Worm (Caenorhabditis elegans) whole organism, L1 larva: Measurements from ENCODE around the gene nas-10.

Source experiments
- egl-27 ChIP-seq, 2 experiments: fragments of 150-350 bp in 1 of 2; sonication (generic microtip); optimal IDR thresholded peaks; 3 replicates each; lab custom pipeline; 2017 to 2018; ENCODE audit warnings: missing biosample characterization in 2 of 2, missing genetic modification characterization in 2 of 2, missing genetic modification reagents in 2 of 2
- fkh-4 ChIP-seq: sonication (generic microtip); optimal IDR thresholded peaks from 2 replicates; lab custom pipeline; 2016; ENCODE audit warnings: missing compliant biosample characterization, missing genetic modification characterization, borderline replicate concordance
- hlh-17 ChIP-seq: fragments of 200-800 bp; sonication (Bioruptor generic); optimal IDR thresholded peaks from 2 replicates; lab custom pipeline; 2018; ENCODE audit warnings: missing genetic modification characterization, mild to moderate bottlenecking, missing compliant biosample characterization, moderate library complexity, borderline replicate concordance
- lin-15B ChIP-seq: fragments of 150-350 bp; sonication (generic microtip); optimal IDR thresholded peaks from 3 replicates; lab custom pipeline; 2014; ENCODE audit warnings: missing biosample characterization, missing genetic modification characterization
- lin-39 ChIP-seq: fragments of 150-350 bp; optimal IDR thresholded peaks from 2 replicates; lab custom pipeline; 2014; ENCODE audit warnings: missing biosample characterization, missing genetic modification reagents, missing genetic modification characterization
- lir-3 ChIP-seq: sonication (generic microtip); optimal IDR thresholded peaks from 2 replicates; lab custom pipeline; 2016; ENCODE audit warnings: mild to moderate bottlenecking, missing genetic modification characterization, moderate library complexity, missing compliant biosample characterization; ENCODE audit not compliant: poor library complexity
- mef-2 ChIP-seq: fragments of 150-350 bp; optimal IDR thresholded peaks from 2 replicates; lab custom pipeline; 2014; ENCODE audit warnings: missing biosample characterization, missing genetic modification characterization
- nhr-11 ChIP-seq: fragments of 150-350 bp; optimal IDR thresholded peaks from 2 replicates; lab custom pipeline; 2014; ENCODE audit warnings: missing biosample characterization, missing genetic modification characterization
- nhr-237 ChIP-seq: fragments of 150-350 bp; optimal IDR thresholded peaks from 2 replicates; lab custom pipeline; 2014; ENCODE audit warnings: missing biosample characterization, missing genetic modification characterization
- unc-62 ChIP-seq: fragments of 150-350 bp; optimal IDR thresholded peaks from 2 replicates; lab custom pipeline; 2014; ENCODE audit warnings: missing biosample characterization, missing genetic modification reagents, missing genetic modification characterization
- unc-86 ChIP-seq: sonication (generic microtip); optimal IDR thresholded peaks from 2 replicates; lab custom pipeline; 2016; ENCODE audit warnings: missing genetic modification characterization, missing compliant biosample characterization
- ztf-4 ChIP-seq: fragments of 150-350 bp; optimal IDR thresholded peaks from 2 replicates; lab custom pipeline; 2014; ENCODE audit warnings: missing biosample characterization, missing genetic modification characterization

- no peak for TF ChIP-seq hlh-17 (GFP tag; lab: Kevin White, UChicago)
- no peak for TF ChIP-seq unc-62 (GFP tag; lab: Kevin White, UChicago)
- TF ChIP-seq ztf-4 (tag; lab: Kevin White, UChicago), result no peak
- no peak for TF ChIP-seq lin-39 (tag; lab: Kevin White, UChicago)
- no peak for TF ChIP-seq unc-86 (tag; lab: Kevin White, UChicago)
- TF ChIP-seq lin-15B, result no peak
- TF ChIP-seq lir-3 (tag; lab: Kevin White, UChicago), result no peak
- no peak for TF ChIP-seq nhr-11 (tag; lab: Kevin White, UChicago)
- TF ChIP-seq nhr-237 (tag; lab: Kevin White, UChicago), result no peak
- no peak for TF ChIP-seq fkh-4 (tag; lab: Kevin White, UChicago)
- no peak for TF ChIP-seq egl-27 (tag; optimal IDR thresholded peaks at IDR 0.05; lab: Kevin White, UChicago)
- no peak for TF ChIP-seq mef-2 (tag; lab: Kevin White, UChicago)
Observed at ce11 chrX:10979186-10979585, 15.9 kb upstream of the nas-10 start, which contains the start of gene pxn-2.
